Fruit fly (Drosophila melanogaster) whole organism, embryonic: Measurements from ENCODE around the gene meso18E.

Experiments
- CG8478 ChIP-seq: fragments of >200 bp; optimal IDR thresholded peaks from 2 replicates; lab custom pipeline; 2018
- ERR ChIP-seq: fragments of 200-800 bp; sonication (Bioruptor generic); optimal IDR thresholded peaks from 2 replicates; lab custom pipeline; 2016; ENCODE audit warnings: missing biosample characterization, missing genetic modification characterization
- Hr3 ChIP-seq: fragments of 200-800 bp; sonication (Bioruptor generic); optimal IDR thresholded peaks from 3 replicates; lab custom pipeline; 2016; ENCODE audit warnings: missing biosample characterization, missing genetic modification characterization
- nau ChIP-seq: fragments of 200-800 bp; sonication (Bioruptor generic); optimal IDR thresholded peaks from 3 replicates; lab custom pipeline; 2017; ENCODE audit warnings: missing biosample characterization, mild to moderate bottlenecking, missing genetic modification characterization, missing genetic modification reagents
- vnd ChIP-seq: fragments of 200-800 bp; sonication (Bioruptor generic); IDR thresholded peaks from 3 replicates; pipeline ENCODE4 v1.3.6; 2022; ENCODE audit warnings: missing biosample characterization, missing genetic modification characterization; ENCODE audit not compliant: partially characterized antibody

DNA sequence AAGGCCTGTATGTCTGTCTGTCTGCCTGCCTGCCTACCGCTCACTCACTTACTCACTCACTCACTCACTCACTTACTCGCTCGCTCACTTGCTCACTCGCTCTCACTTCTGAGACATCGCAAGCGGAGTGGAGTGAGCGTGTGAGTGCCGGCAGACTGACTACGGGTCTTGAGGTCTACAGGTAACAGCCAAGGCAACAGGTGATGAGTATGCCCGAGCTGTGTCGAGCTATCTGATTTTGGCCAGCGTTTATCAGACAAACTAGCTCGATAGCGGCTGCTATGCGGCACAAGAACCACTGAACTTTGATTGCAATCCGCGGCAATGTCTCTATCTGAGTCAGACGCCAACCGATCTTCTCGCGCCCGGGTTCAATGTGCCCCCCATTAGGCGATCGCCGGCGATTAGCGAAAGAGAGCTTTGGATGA, 41.3 kb upstream of the meso18E start:
- TF ChIP-seq nau (GFP tag; lab: Kevin White, UChicago) (no peak), Hr3 (no peak), ERR (no peak), vnd (GFP tag; lab: Robert Waterston, UW) (no peak), CG8478 (lab: Kevin White, UChicago) (peak; percentile 64)
